Worm (Caenorhabditis elegans) whole organism, L4 larva: ENCODE results near the gene F38B7.17.

Experiments
- F44E2.7 ChIP-seq: fragments of 200-800 bp; sonication (Bioruptor generic); IDR thresholded peaks from 2 replicates; pipeline ENCODE4 v2.1.2; 2022; ENCODE audit warnings: missing genetic modification characterization, missing compliant biosample characterization
- php-3 ChIP-seq: fragments of 200-800 bp; sonication (Bioruptor generic); IDR thresholded peaks from 2 replicates; pipeline ENCODE4 v1.3.6; 2022; ENCODE audit warnings: missing genetic modification reagents, missing genetic modification characterization, missing compliant biosample characterization

ce11 chrV:11514677-11515076 lies 34.1 kb downstream of the F38B7.17 start, which contains the start of gene C55A6.6:
- TF ChIP-seq php-3 (GFP tag; lab: Robert Waterston, UW) (no peak), F44E2.7 (no peak)
